Worm (Caenorhabditis elegans): ENCODE measurements around the gene C17G10.13.

C17G10.13 gene

ce11 chrII:5572082-5572746 lies 17.4 kb downstream of the C17G10.13 start (continued):
- peak; percentile 64 for TF ChIP-seq hlh-11 (tag; optimal IDR thresholded peaks at IDR 0.05)
- TF ChIP-seq F10B5.3 (tag; optimal IDR thresholded peaks at IDR 0.05), result no peak
- no peak for TF ChIP-seq dmd-9 (GFP tag; IDR thresholded peaks at IDR 0.05)
- peak; percentile 13 for TF ChIP-seq T20F7.1 (GFP tag; optimal IDR thresholded peaks at IDR 0.05)
- TF ChIP-seq dmd-6 (GFP tag; IDR thresholded peaks at IDR 0.05), result peak; percentile 57
- no peak for TF ChIP-seq fos-1 (tag; optimal IDR thresholded peaks at IDR 0.05)
- no peak for TF ChIP-seq set-16 (GFP tag; IDR thresholded peaks at IDR 0.05)
- TF ChIP-seq arid-1 (GFP tag; conservative IDR thresholded peaks at IDR 0.05), result no peak
- TF ChIP-seq D1046.2 (GFP tag; IDR thresholded peaks at IDR 0.05), result no peak
- no peak for TF ChIP-seq unc-130 (GFP tag; optimal IDR thresholded peaks at IDR 0.05)
- peak; percentile 6 for TF ChIP-seq mxl-3 (GFP tag; optimal IDR thresholded peaks at IDR 0.05)
- TF ChIP-seq nhr-25 (tag; optimal IDR thresholded peaks at IDR 0.05; ENCODE audit: borderline replicate concordance, insufficient read depth), result peak; percentile 61
- TF ChIP-seq madf-5 (GFP tag; IDR thresholded peaks at IDR 0.05), result no peak
- TF ChIP-seq snpc-1.2 (GFP tag; IDR thresholded peaks at IDR 0.05), result no peak
- TF ChIP-seq mes-2 (tag; optimal IDR thresholded peaks at IDR 0.05; ENCODE audit: poor library complexity, severe bottlenecking), result peak; percentile 22
- no peak for TF ChIP-seq F26F4.8 (GFP tag; conservative IDR thresholded peaks at IDR 0.05)
- no peak for TF ChIP-seq daf-8 (GFP tag; IDR thresholded peaks at IDR 0.05)
- peak; percentile 32; the same call in 1 of the 2 replicates for TF ChIP-seq lin-1 (GFP tag; IDR thresholded peaks at IDR 0.05)
- TF ChIP-seq ceh-82 (tag; optimal IDR thresholded peaks at IDR 0.05), result no peak
- no peak for TF ChIP-seq ztf-7 (tag; optimal IDR thresholded peaks at IDR 0.05)
- peak; percentile 82 for TF ChIP-seq aha-1 (tag)
- peak; percentile 57 for TF ChIP-seq mep-1 (tag; optimal IDR thresholded peaks at IDR 0.05)
- TF ChIP-seq spr-3 (GFP tag; optimal IDR thresholded peaks at IDR 0.05), result no peak
- TF ChIP-seq F49E8.2 (tag; optimal IDR thresholded peaks at IDR 0.05; ENCODE audit: borderline replicate concordance), result no peak
- peak in 1 of 2 experiments; percentile 60 for TF ChIP-seq lsy-2 (tag; optimal IDR thresholded peaks at IDR 0.05)
- TF ChIP-seq nhr-48 (tag; optimal IDR thresholded peaks at IDR 0.05), result peak; percentile 58
- no peak for TF ChIP-seq F37D6.2 (tag; optimal IDR thresholded peaks at IDR 0.05)
- no peak for TF ChIP-seq Y105C5A.15 (GFP tag; IDR thresholded peaks at IDR 0.05)
- TF ChIP-seq hmg-1.1 (GFP tag; IDR thresholded peaks at IDR 0.05), result peak; percentile 51
- no peak for TF ChIP-seq snpc-4 (tag; optimal IDR thresholded peaks at IDR 0.05)
- TF ChIP-seq pha-4 (GFP tag; IDR thresholded peaks at IDR 0.05), result no peak
- no peak for TF ChIP-seq pha-4 (tag; optimal IDR thresholded peaks at IDR 0.05)
- TF ChIP-seq Y75B8A.6 (GFP tag; IDR thresholded peaks at IDR 0.05), result no peak
- TF ChIP-seq zfp-2 (tag; optimal IDR thresholded peaks at IDR 0.05), result no peak
- TF ChIP-seq tra-1 (GFP tag; IDR thresholded peaks at IDR 0.05), result no peak
- TF ChIP-seq ceh-20 (GFP tag; IDR thresholded peaks at IDR 0.05), result peak; percentile 49; the same call in 1 of the 2 replicates
- no peak for TF ChIP-seq spr-1 (tag; optimal IDR thresholded peaks at IDR 0.05)
- no peak for TF ChIP-seq ceh-28 (tag; optimal IDR thresholded peaks at IDR 0.05)
- TF ChIP-seq dpl-1 (GFP tag; optimal IDR thresholded peaks at IDR 0.05), result peak; percentile 22
- TF ChIP-seq nhr-76 (tag; optimal IDR thresholded peaks at IDR 0.05), result no peak
- peak in 1 of 2 experiments; percentile 0 for TF ChIP-seq daf-16 (GFP tag; optimal IDR thresholded peaks at IDR 0.05)
- peak; percentile 75 for TF ChIP-seq daf-16 (tag; optimal IDR thresholded peaks at IDR 0.05)
- peak; percentile 87 for TF ChIP-seq nhr-10 (tag; optimal IDR thresholded peaks at IDR 0.05)
- no peak for TF ChIP-seq nhr-41 (GFP tag; IDR thresholded peaks at IDR 0.05)
- no peak for TF ChIP-seq daf-12 (tag; optimal IDR thresholded peaks at IDR 0.05)
- TF ChIP-seq ZK546.5 (tag; optimal IDR thresholded peaks at IDR 0.05), result no peak
- no peak for TF ChIP-seq ztf-11 (tag; optimal IDR thresholded peaks at IDR 0.05)
- TF ChIP-seq egl-27 (tag; optimal IDR thresholded peaks at IDR 0.05), result no peak
- TF ChIP-seq nhr-77 (tag; optimal IDR thresholded peaks at IDR 0.05), result no peak
- TF ChIP-seq ZK337.2 (GFP tag; IDR thresholded peaks at IDR 0.05), result no peak
- TF ChIP-seq nhr-11 (tag; optimal IDR thresholded peaks at IDR 0.05), result no peak
- no peak for TF ChIP-seq mdt-29 (GFP tag; IDR thresholded peaks at IDR 0.05)

Data from whole organism, L4 larva.